Worm (Caenorhabditis elegans): ENCODE measurements around the gene R07A4.3.

ce11 chrX:10804441-10804840, 50.9 kb downstream of the R07A4.3 start, which contains the start of gene F31B12.4:
- no peak for TF ChIP-seq hlh-13 (GFP tag; optimal IDR thresholded peaks at IDR 0.05)
- no peak for TF ChIP-seq ama-1 (optimal IDR thresholded peaks at IDR 0.05)
- no peak for TF ChIP-seq ceh-14 (tag; optimal IDR thresholded peaks at IDR 0.05)
- no peak for TF ChIP-seq fax-1 (tag; optimal IDR thresholded peaks at IDR 0.05)
- TF ChIP-seq nhr-11 (tag; optimal IDR thresholded peaks at IDR 0.05), result no peak
- TF ChIP-seq nfya-1 (tag; optimal IDR thresholded peaks at IDR 0.05), result no peak
- TF ChIP-seq rnt-1 (tag; optimal IDR thresholded peaks at IDR 0.05), result no peak
- no peak for TF ChIP-seq K09A11.1 (tag; optimal IDR thresholded peaks at IDR 0.05; ENCODE audit: insufficient read depth)
- TF ChIP-seq syd-9 (tag; optimal IDR thresholded peaks at IDR 0.05), result no peak
- TF ChIP-seq ceh-31 (tag; optimal IDR thresholded peaks at IDR 0.05), result no peak
